Fruit fly (Drosophila melanogaster) whole organism, embryonic: ENCODE results near the gene yellow-e.

Source experiments
- Aef1 ChIP-seq: fragments of 200-800 bp; sonication (Bioruptor generic); IDR thresholded peaks from 3 replicates; pipeline ENCODE4 v1.3.6; 2022; ENCODE audit warnings: missing biosample characterization, missing genetic modification characterization
- CG10321 ChIP-seq: fragments of 200-800 bp; sonication (Bioruptor generic); IDR thresholded peaks from 2 replicates; pipeline ENCODE4 v1.3.6; 2022; ENCODE audit warnings: missing biosample characterization, missing genetic modification characterization
- CG11247 ChIP-seq: fragments of 200-800 bp; sonication (Bioruptor generic); IDR thresholded peaks from 2 replicates; pipeline ENCODE4 v1.3.6; 2022; ENCODE audit warnings: missing biosample characterization, missing genetic modification characterization
- CG12299 ChIP-seq: fragments of 200-800 bp; sonication (Bioruptor generic); optimal IDR thresholded peaks from 2 replicates; lab custom pipeline; 2018; ENCODE audit warnings: missing biosample characterization, mild to moderate bottlenecking, missing genetic modification characterization
- CG1529 ChIP-seq: fragments of 200-800 bp; sonication (Bioruptor generic); optimal IDR thresholded peaks from 3 replicates; lab custom pipeline; 2018; ENCODE audit warnings: missing biosample characterization, missing genetic modification characterization
- CG15696 ChIP-seq: fragments of 200-800 bp; sonication (Bioruptor generic); optimal IDR thresholded peaks from 2 replicates; lab custom pipeline; 2019; ENCODE audit warnings: missing biosample characterization, mild to moderate bottlenecking, missing genetic modification characterization, moderate library complexity
- CG1602 ChIP-seq: fragments of 200-800 bp; sonication (Bioruptor generic); optimal IDR thresholded peaks from 3 replicates; lab custom pipeline; 2016; ENCODE audit warnings: missing biosample characterization, missing genetic modification characterization
- CG17912 ChIP-seq: fragments of 200-800 bp; sonication (Bioruptor generic); optimal IDR thresholded peaks from 2 replicates; lab custom pipeline; 2018; ENCODE audit warnings: missing biosample characterization, mild to moderate bottlenecking, missing genetic modification characterization
- CG2678 ChIP-seq: fragments of 200-800 bp; sonication (Bioruptor generic); optimal IDR thresholded peaks from 3 replicates; lab custom pipeline; 2019; ENCODE audit warnings: missing biosample characterization, mild to moderate bottlenecking, missing genetic modification characterization, moderate library complexity
- CG2889 ChIP-seq: fragments of 200-800 bp; sonication (Bioruptor generic); IDR thresholded peaks from 3 replicates; pipeline ENCODE4 v1.3.6; 2022; ENCODE audit warnings: missing biosample characterization, missing genetic modification characterization
- CG31224 ChIP-seq: fragments of 200-800 bp; sonication (Bioruptor generic); IDR thresholded peaks from 2 replicates; pipeline ENCODE4 v1.3.6; 2022; ENCODE audit warnings: missing biosample characterization, missing genetic modification characterization
- CG31441 ChIP-seq: fragments of 200-800 bp; sonication (Bioruptor generic); IDR thresholded peaks from 2 replicates; pipeline ENCODE4 v1.3.6; 2022; ENCODE audit warnings: missing biosample characterization, missing genetic modification characterization
- CG32767 ChIP-seq: fragments of 200-800 bp; sonication (Bioruptor generic); IDR thresholded peaks from 2 replicates; pipeline ENCODE4 v1.3.6; 2022; ENCODE audit warnings: missing biosample characterization, missing genetic modification characterization
- CG3281 ChIP-seq: fragments of 200-800 bp; sonication (Bioruptor generic); optimal IDR thresholded peaks from 3 replicates; lab custom pipeline; 2017; ENCODE audit warnings: missing biosample characterization, mild to moderate bottlenecking, missing genetic modification characterization
- CG34422 ChIP-seq: fragments of 200-800 bp; sonication (Bioruptor generic); IDR thresholded peaks from 3 replicates; pipeline ENCODE4 v1.3.6; 2022; ENCODE audit warnings: missing biosample characterization, missing genetic modification characterization
- CG4730 ChIP-seq: fragments of 200-800 bp; sonication (Bioruptor generic); IDR thresholded peaks from 2 replicates; pipeline ENCODE4 v1.3.6; 2022; ENCODE audit warnings: missing biosample characterization, missing genetic modification characterization
- CG5180 ChIP-seq: fragments of 200-800 bp; sonication (Bioruptor generic); optimal IDR thresholded peaks from 3 replicates; lab custom pipeline; 2017; ENCODE audit warnings: missing biosample characterization, missing genetic modification characterization, mild to moderate bottlenecking, moderate library complexity, missing genetic modification reagents
- CG6683 ChIP-seq: fragments of 200-800 bp; sonication (Bioruptor generic); optimal IDR thresholded peaks from 2 replicates; lab custom pipeline; 2017; ENCODE audit warnings: missing biosample characterization, mild to moderate bottlenecking, missing genetic modification characterization, missing genetic modification reagents
- CG6689 ChIP-seq: fragments of 200-800 bp; sonication (Bioruptor generic); IDR thresholded peaks from 2 replicates; pipeline ENCODE4 v1.3.6; 2022; ENCODE audit warnings: missing biosample characterization, missing genetic modification characterization
- CG7963 ChIP-seq: fragments of 200-800 bp; sonication (Bioruptor generic); IDR thresholded peaks from 3 replicates; pipeline ENCODE4 v1.3.6; 2022; ENCODE audit warnings: missing biosample characterization, missing genetic modification characterization; ENCODE audit not compliant: partially characterized antibody
- CG8290 ChIP-seq, 3 experiments: fragments of 200-800 bp; sonication (Bioruptor generic); optimal IDR thresholded peaks; 2 replicates each; lab custom pipeline; 2016 to 2019; ENCODE audit warnings: missing biosample characterization in 3 of 3, missing genetic modification characterization in 3 of 3, mild to moderate bottlenecking in 2 of 3, moderate library complexity in 1 of 3
- CG8359 ChIP-seq: fragments of 200-800 bp; sonication (Bioruptor generic); optimal IDR thresholded peaks from 2 replicates; lab custom pipeline; 2017; ENCODE audit warnings: missing biosample characterization, mild to moderate bottlenecking, missing genetic modification characterization, borderline replicate concordance
- Deaf1 ChIP-seq: fragments of 200-800 bp; optimal IDR thresholded peaks from 3 replicates; lab custom pipeline; 2019; ENCODE audit warnings: missing biosample characterization, mild to moderate bottlenecking, missing genetic modification characterization, moderate library complexity
- Dek ChIP-seq: fragments of 200-800 bp; sonication (Bioruptor generic); optimal IDR thresholded peaks from 3 replicates; lab custom pipeline; 2019; ENCODE audit warnings: missing biosample characterization, mild to moderate bottlenecking, missing genetic modification characterization, moderate library complexity
- Fer3 ChIP-seq: fragments of 200-800 bp; sonication (Bioruptor generic); optimal IDR thresholded peaks from 2 replicates; lab custom pipeline; 2018; ENCODE audit warnings: missing biosample characterization, mild to moderate bottlenecking, missing genetic modification characterization, moderate library complexity
- Max ChIP-seq: fragments of 200-800 bp; sonication (Bioruptor generic); optimal IDR thresholded peaks from 2 replicates; lab custom pipeline; 2016; ENCODE audit warnings: missing biosample characterization, mild to moderate bottlenecking, missing genetic modification characterization
- Med ChIP-seq: fragments of 200-800 bp; sonication (Bioruptor generic); peaks from one replicate; lab custom pipeline; 2016; ENCODE audit warnings: missing biosample characterization, missing genetic modification characterization, mild to moderate bottlenecking, inconsistent platforms, moderate library complexity
- Meics ChIP-seq: fragments of 200-800 bp; sonication (Bioruptor generic); optimal IDR thresholded peaks from 2 replicates; lab custom pipeline; 2017; ENCODE audit warnings: missing biosample characterization, mild to moderate bottlenecking, missing genetic modification characterization
- NC2β ChIP-seq: fragments of 200-800 bp; sonication (Bioruptor generic); optimal IDR thresholded peaks from 2 replicates; lab custom pipeline; 2016; ENCODE audit warnings: missing biosample characterization, missing genetic modification characterization
- NFAT ChIP-seq: fragments of 200-800 bp; sonication (Bioruptor generic); IDR thresholded peaks from 2 replicates; pipeline ENCODE4 v1.3.6; 2022; ENCODE audit warnings: missing biosample characterization, missing genetic modification characterization
- Nf-YB ChIP-seq: fragments of 200-800 bp; sonication (Bioruptor generic); optimal IDR thresholded peaks from 3 replicates; lab custom pipeline; 2019; ENCODE audit warnings: missing biosample characterization, mild to moderate bottlenecking, missing genetic modification characterization, moderate library complexity
- Vsx1 ChIP-seq: fragments of 200-800 bp; sonication (Bioruptor generic); optimal IDR thresholded peaks from 2 replicates; lab custom pipeline; 2017; ENCODE audit warnings: missing biosample characterization, mild to moderate bottlenecking, missing genetic modification characterization, missing genetic modification reagents
- amos ChIP-seq: fragments of 200-800 bp; sonication (Bioruptor generic); IDR thresholded peaks from 2 replicates; pipeline ENCODE4 v1.3.6; 2022; ENCODE audit warnings: missing biosample characterization, missing genetic modification characterization; ENCODE audit not compliant: partially characterized antibody
- crol ChIP-seq: fragments of 200-800 bp; sonication (Bioruptor generic); IDR thresholded peaks from 2 replicates; pipeline ENCODE4 v1.3.6; 2022; ENCODE audit warnings: missing biosample characterization, missing genetic modification characterization
- ewg ChIP-seq: fragments of 200-800 bp; sonication (Bioruptor generic); optimal IDR thresholded peaks from 3 replicates; lab custom pipeline; 2017; ENCODE audit warnings: mild to moderate bottlenecking, missing biosample characterization, missing genetic modification reagents, missing genetic modification characterization
- exex ChIP-seq: fragments of 200-800 bp; sonication (Bioruptor generic); optimal IDR thresholded peaks from 4 replicates; lab custom pipeline; 2018; ENCODE audit warnings: missing biosample characterization, mild to moderate bottlenecking, missing genetic modification characterization, moderate library complexity
- fd3F ChIP-seq: fragments of 200-800 bp; sonication (Bioruptor generic); optimal IDR thresholded peaks from 2 replicates; lab custom pipeline; 2018; ENCODE audit warnings: missing biosample characterization, mild to moderate bottlenecking, missing genetic modification characterization, moderate library complexity
- kni ChIP-seq: fragments of 200-800 bp; sonication (Bioruptor generic); optimal IDR thresholded peaks from 3 replicates; lab custom pipeline; 2017; ENCODE audit warnings: mild to moderate bottlenecking, missing biosample characterization, missing genetic modification reagents, missing genetic modification characterization
- nerfin-1 ChIP-seq: fragments of 200-800 bp; sonication (Bioruptor generic); optimal IDR thresholded peaks from 3 replicates; lab custom pipeline; 2019; ENCODE audit warnings: missing biosample characterization, mild to moderate bottlenecking, missing genetic modification characterization, moderate library complexity
- odd ChIP-seq: fragments of 200-800 bp; sonication (Bioruptor generic); optimal IDR thresholded peaks from 2 replicates; lab custom pipeline; 2017; ENCODE audit warnings: missing biosample characterization, mild to moderate bottlenecking, missing genetic modification characterization
- otp ChIP-seq: fragments of 200-800 bp; sonication (Bioruptor generic); IDR thresholded peaks from 3 replicates; pipeline ENCODE4, ENCODE4 v1.3.6; 2022; ENCODE audit warnings: missing biosample characterization, missing genetic modification characterization
- run ChIP-seq: fragments of 200-800 bp; sonication (Bioruptor generic); optimal IDR thresholded peaks from 3 replicates; lab custom pipeline; 2018; ENCODE audit warnings: missing biosample characterization, mild to moderate bottlenecking, missing genetic modification characterization
- schlank ChIP-seq: fragments of 200-800 bp; sonication (Bioruptor generic); optimal IDR thresholded peaks from 2 replicates; lab custom pipeline; 2018; ENCODE audit warnings: missing biosample characterization, mild to moderate bottlenecking, missing genetic modification characterization
- sens ChIP-seq: fragments of 200-800 bp; sonication (Bioruptor generic); peaks from one replicate; lab custom pipeline; 2016; ENCODE audit warnings: missing biosample characterization, missing genetic modification characterization
- sr ChIP-seq: fragments of 200-800 bp; sonication (Bioruptor generic); IDR thresholded peaks from 3 replicates; pipeline ENCODE4 v1.3.6; 2022; ENCODE audit warnings: missing biosample characterization, missing genetic modification characterization
- sug ChIP-seq: fragments of 200-800 bp; optimal IDR thresholded peaks from 2 replicates; lab custom pipeline; 2019; ENCODE audit warnings: missing biosample characterization, mild to moderate bottlenecking, missing genetic modification characterization, moderate library complexity
- tio ChIP-seq: fragments of 200-800 bp; sonication (Bioruptor generic); optimal IDR thresholded peaks from 2 replicates; lab custom pipeline; 2017; ENCODE audit warnings: missing biosample characterization, missing genetic modification characterization, inconsistent platforms
- twi ChIP-seq: fragments of 200-800 bp; optimal IDR thresholded peaks from 2 replicates; lab custom pipeline; 2019; ENCODE audit warnings: missing biosample characterization, mild to moderate bottlenecking, missing genetic modification characterization, moderate library complexity
- wor ChIP-seq: fragments of 200-800 bp; sonication (Bioruptor generic); IDR thresholded peaks from 2 replicates; pipeline ENCODE4 v1.3.6; 2022; ENCODE audit warnings: missing biosample characterization, missing genetic modification characterization

The yellow-e gene

DNA sequence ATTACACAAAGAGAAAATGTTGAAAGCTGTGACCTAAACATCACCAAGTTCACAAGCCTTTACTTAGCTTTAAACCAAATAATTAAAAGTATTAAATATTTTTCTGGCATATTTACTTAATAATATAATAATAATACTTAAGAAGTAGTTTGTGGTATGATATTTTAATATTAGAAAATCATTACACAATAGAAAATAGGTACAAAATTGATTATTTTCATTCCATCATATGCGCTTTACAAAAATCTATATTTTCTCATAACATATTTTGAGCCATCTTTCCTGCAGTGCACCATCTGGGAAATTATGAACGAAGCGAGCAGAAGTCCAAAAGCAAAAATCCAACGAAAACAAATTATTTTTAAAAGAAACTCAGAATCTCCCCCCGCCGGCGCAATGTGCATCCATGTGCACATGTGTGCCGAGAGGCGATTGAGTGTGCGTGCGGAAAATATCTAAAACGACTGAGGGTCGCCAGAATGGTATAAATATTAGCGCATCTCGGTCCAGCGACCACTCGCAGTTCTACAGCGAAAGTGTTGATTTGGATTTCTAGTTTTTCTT lies 10.5 kb upstream of the yellow-e start, which contains the start of gene Act87E (continued):
- TF ChIP-seq CG5180 (GFP tag; lab: Kevin White, UChicago), result peak; percentile 43
- TF ChIP-seq CG6689, result peak; percentile 60; the same call in 1 of the 2 replicates
- TF ChIP-seq Vsx1, result peak; percentile 16
- no peak for TF ChIP-seq CG12299 (tag; lab: Kevin White, UChicago)
- TF ChIP-seq CG3281 (GFP tag; lab: Kevin White, UChicago), result peak; percentile 60
- TF ChIP-seq CG2889 (GFP tag; lab: Robert Waterston, UW), result no peak
- TF ChIP-seq Max (GFP tag; lab: Kevin White, UChicago), result no peak
- no peak for TF ChIP-seq Med (GFP tag; lab: Kevin White, UChicago)
- peak; percentile 57 for TF ChIP-seq odd (GFP tag; lab: Kevin White, UChicago)
- TF ChIP-seq NC2β, result no peak
- peak; percentile 27 for TF ChIP-seq Deaf1 (tag; lab: Kevin White, UChicago)
- peak; percentile 47 for TF ChIP-seq Nf-YB
- TF ChIP-seq exex (tag; lab: Kevin White, UChicago), result no peak
- TF ChIP-seq kni (GFP tag; lab: Kevin White, UChicago), result no peak
- TF ChIP-seq CG8359 (GFP tag; lab: Kevin White, UChicago), result peak; percentile 25
- no peak for TF ChIP-seq NFAT (GFP tag; lab: Robert Waterston, UW)
- no peak for TF ChIP-seq CG6683
- peak; percentile 89 for TF ChIP-seq CG31441 (GFP tag; lab: Robert Waterston, UW)
- TF ChIP-seq CG34422, result no peak
- TF ChIP-seq sr (GFP tag; lab: Robert Waterston, UW), result peak; percentile 66; the same call in 2 of the 3 replicates
- peak; percentile 41 for TF ChIP-seq CG1602 (GFP tag; lab: Kevin White, UChicago)
- TF ChIP-seq run (tag; lab: Kevin White, UChicago), result peak; percentile 37
- 0 out of 2 replicates have a peak, but pooled peaks have one; percentile 19 for TF ChIP-seq CG4730 (GFP tag; lab: Robert Waterston, UW)
- peak; percentile 1 for TF ChIP-seq Fer3 (tag; lab: Kevin White, UChicago)
- peak; percentile 42 for TF ChIP-seq CG1529 (GFP tag; lab: Kevin White, UChicago)
- no peak for TF ChIP-seq otp
- TF ChIP-seq CG11247 (GFP tag; lab: Robert Waterston, UW), result 0 out of 2 replicates have a peak, but pooled peaks have one; percentile 18
- 0 out of 3 replicates have a peak, but pooled peaks have one; percentile 30 for TF ChIP-seq Aef1
- TF ChIP-seq amos (GFP tag; lab: Robert Waterston, UW), result no peak
- peak; percentile 47 for TF ChIP-seq Meics (GFP tag; lab: Kevin White, UChicago)
- TF ChIP-seq CG10321, result no peak
- TF ChIP-seq fd3F (GFP tag; lab: Kevin White, UChicago), result peak; percentile 52
- no peak for TF ChIP-seq CG7963 (GFP tag; lab: Robert Waterston, UW)
- 0 out of 2 replicates have a peak, but pooled peaks have one; percentile 8 for TF ChIP-seq CG31224
- peak; percentile 52 for TF ChIP-seq Dek (tag; lab: Kevin White, UChicago)
- peak; percentile 65 for TF ChIP-seq tio (GFP tag; lab: Kevin White, UChicago)
- TF ChIP-seq nerfin-1 (tag; lab: Kevin White, UChicago), result peak; percentile 73
- peak; percentile 53 for TF ChIP-seq ewg (GFP tag; lab: Kevin White, UChicago)
- no peak for TF ChIP-seq CG32767 (GFP tag; lab: Robert Waterston, UW)
- TF ChIP-seq CG2678 (tag; lab: Kevin White, UChicago), result peak; percentile 87
- TF ChIP-seq sens (GFP tag; lab: Kevin White, UChicago), result peak; percentile 73
- TF ChIP-seq CG15696 (tag; lab: Kevin White, UChicago), result peak; percentile 79
- peak; percentile 98 for TF ChIP-seq twi (tag; lab: Kevin White, UChicago)
- TF ChIP-seq schlank (tag; lab: Kevin White, UChicago), result no peak
- TF ChIP-seq sug (tag; lab: Kevin White, UChicago), result peak; percentile 47
- TF ChIP-seq CG17912 (GFP tag; lab: Kevin White, UChicago), result no peak
- peak; percentile 15; the same call in 1 of the 2 replicates for TF ChIP-seq wor (GFP tag; lab: Robert Waterston, UW)
- peak; percentile 35 for TF ChIP-seq CG8290 (GFP tag; optimal IDR thresholded peaks at IDR 0.05; lab: Kevin White, UChicago)
- no peak for TF ChIP-seq CG8290 (tag; optimal IDR thresholded peaks at IDR 0.05; lab: Kevin White, UChicago)
- TF ChIP-seq crol (GFP tag; lab: Robert Waterston, UW), result peak; percentile 66
